Fruit fly (Drosophila melanogaster): ENCODE data around the gene sesB.
A peak's percentile ranks its signal among the peaks of the same experiment; 100 is the strongest.

sesB gene

dm6 chrX:10775690-10776089 lies 11.1 kb downstream of the sesB start:
- peak; percentile 66 for TF ChIP-seq Mnt (GFP tag; optimal IDR thresholded peaks at IDR 0.05)
- TF ChIP-seq CG11617 (GFP tag; optimal IDR thresholded peaks at IDR 0.05) = peak; percentile 71
- TF ChIP-seq Clk (GFP tag; optimal IDR thresholded peaks at IDR 0.05) = no peak
- TF ChIP-seq CG7101 (tag; optimal IDR thresholded peaks at IDR 0.05) = peak; percentile 80
- TF ChIP-seq Crg-1 (GFP tag; optimal IDR thresholded peaks at IDR 0.05) = peak; percentile 75
- no peak for TF ChIP-seq Hr96 (GFP tag; optimal IDR thresholded peaks at IDR 0.05)
- TF ChIP-seq cnc (optimal IDR thresholded peaks at IDR 0.05) = no peak
- peak; percentile 39 for TF ChIP-seq tj (GFP tag; optimal IDR thresholded peaks at IDR 0.05)
- TF ChIP-seq kay (GFP tag; ENCODE audit: borderline replicate concordance) = peak; percentile 1
- TF ChIP-seq pad (GFP tag; optimal IDR thresholded peaks at IDR 0.05) = peak; percentile 60
- peak; percentile 84 for TF ChIP-seq CG1620 (GFP tag; optimal IDR thresholded peaks at IDR 0.05)
- peak; percentile 20 for TF ChIP-seq cic (GFP tag; optimal IDR thresholded peaks at IDR 0.05)
- TF ChIP-seq ovo (GFP tag; optimal IDR thresholded peaks at IDR 0.05) = peak; percentile 63
- TF ChIP-seq CG5204 (GFP tag; optimal IDR thresholded peaks at IDR 0.05) = peak; percentile 50
- peak; percentile 72 for TF ChIP-seq CG14711 (tag; optimal IDR thresholded peaks at IDR 0.05)
- TF ChIP-seq CG33017 (tag; optimal IDR thresholded peaks at IDR 0.05) = peak; percentile 65
- TF ChIP-seq CG12768 (GFP tag; optimal IDR thresholded peaks at IDR 0.05) = peak; percentile 40
- peak; percentile 84 for TF ChIP-seq bab1 (GFP tag; optimal IDR thresholded peaks at IDR 0.05)
- peak; percentile 56 for TF ChIP-seq CG7045 (GFP tag; optimal IDR thresholded peaks at IDR 0.05)
- TF ChIP-seq toe (GFP tag; optimal IDR thresholded peaks at IDR 0.05) = peak; percentile 23

dm6 chrX:10774957-10775682 lies 11.6 kb downstream of the sesB start:
- no peak for TF ChIP-seq CG5204 (GFP tag; optimal IDR thresholded peaks at IDR 0.05)
- TF ChIP-seq kay (GFP tag; ENCODE audit: borderline replicate concordance) = no peak
- TF ChIP-seq Clk (GFP tag; optimal IDR thresholded peaks at IDR 0.05) = no peak
- TF ChIP-seq tj (GFP tag; optimal IDR thresholded peaks at IDR 0.05) = no peak
- no peak for TF ChIP-seq CG12768 (GFP tag; optimal IDR thresholded peaks at IDR 0.05)
- TF ChIP-seq CG1620 (GFP tag; optimal IDR thresholded peaks at IDR 0.05) = no peak
- TF ChIP-seq bab1 (GFP tag; optimal IDR thresholded peaks at IDR 0.05) = no peak
- no peak for TF ChIP-seq CG33017 (tag; optimal IDR thresholded peaks at IDR 0.05)
- no peak for TF ChIP-seq toe (GFP tag; optimal IDR thresholded peaks at IDR 0.05)
- no peak for TF ChIP-seq ovo (GFP tag; optimal IDR thresholded peaks at IDR 0.05)
- TF ChIP-seq CG14711 (tag; optimal IDR thresholded peaks at IDR 0.05) = no peak
- no peak for TF ChIP-seq Mnt (GFP tag; optimal IDR thresholded peaks at IDR 0.05)
- TF ChIP-seq Hr96 (GFP tag; optimal IDR thresholded peaks at IDR 0.05) = no peak
- TF ChIP-seq CG7101 (tag; optimal IDR thresholded peaks at IDR 0.05) = no peak
- TF ChIP-seq cic (GFP tag; optimal IDR thresholded peaks at IDR 0.05) = no peak
- no peak for TF ChIP-seq Crg-1 (GFP tag; optimal IDR thresholded peaks at IDR 0.05)
- no peak for TF ChIP-seq cnc (optimal IDR thresholded peaks at IDR 0.05)

dm6 chrX:10773562-10773961 lies 13.2 kb downstream of the sesB start:
- TF ChIP-seq CG33017 (tag; optimal IDR thresholded peaks at IDR 0.05) = no peak
- TF ChIP-seq tj (GFP tag; optimal IDR thresholded peaks at IDR 0.05) = no peak
- TF ChIP-seq Crg-1 (GFP tag; optimal IDR thresholded peaks at IDR 0.05) = no peak
- TF ChIP-seq CG11617 (GFP tag; optimal IDR thresholded peaks at IDR 0.05) = no peak
- no peak for TF ChIP-seq CG5204 (GFP tag; optimal IDR thresholded peaks at IDR 0.05)
- no peak for TF ChIP-seq CG14711 (tag; optimal IDR thresholded peaks at IDR 0.05)
- no peak for TF ChIP-seq Hr96 (GFP tag; optimal IDR thresholded peaks at IDR 0.05)
- no peak for TF ChIP-seq CG12768 (GFP tag; optimal IDR thresholded peaks at IDR 0.05)
- TF ChIP-seq bab1 (GFP tag; optimal IDR thresholded peaks at IDR 0.05) = no peak
- no peak for TF ChIP-seq pad (GFP tag; optimal IDR thresholded peaks at IDR 0.05)
- no peak for TF ChIP-seq ovo (GFP tag; optimal IDR thresholded peaks at IDR 0.05)
- TF ChIP-seq CG1620 (GFP tag; optimal IDR thresholded peaks at IDR 0.05) = no peak
- TF ChIP-seq toe (GFP tag; optimal IDR thresholded peaks at IDR 0.05) = no peak
- TF ChIP-seq kay (GFP tag; ENCODE audit: borderline replicate concordance) = no peak

- TF ChIP-seq CG7045 (GFP tag; optimal IDR thresholded peaks at IDR 0.05) = no peak
Measured at dm6 chrX:10772634-10773033, 14.1 kb downstream of the sesB start.

dm6 chrX:10771856-10772592 lies 14.7 kb downstream of the sesB start, which contains the start of gene CG15211:
Gene CG15211, plus strand, starts transcription at chrX:10772541.
- TF ChIP-seq Clk (GFP tag; optimal IDR thresholded peaks at IDR 0.05) (no peak), CG7045 (GFP tag; optimal IDR thresholded peaks at IDR 0.05) (peak; percentile 11), Crg-1 (GFP tag; optimal IDR thresholded peaks at IDR 0.05) (no peak), ovo (GFP tag; optimal IDR thresholded peaks at IDR 0.05) (peak; percentile 85), cnc (optimal IDR thresholded peaks at IDR 0.05) (no peak), toe (GFP tag; optimal IDR thresholded peaks at IDR 0.05) (no peak), CG1620 (GFP tag; optimal IDR thresholded peaks at IDR 0.05) (no peak), CG5204 (GFP tag; optimal IDR thresholded peaks at IDR 0.05) (no peak), bab1 (GFP tag; optimal IDR thresholded peaks at IDR 0.05) (no peak), Mnt (GFP tag; optimal IDR thresholded peaks at IDR 0.05) (peak; percentile 16)

- TF ChIP-seq Mnt (GFP tag; optimal IDR thresholded peaks at IDR 0.05) (peak; percentile 60), CG7045 (GFP tag; optimal IDR thresholded peaks at IDR 0.05) (no peak), CG11617 (GFP tag; optimal IDR thresholded peaks at IDR 0.05) (peak; percentile 27), CG14711 (tag; optimal IDR thresholded peaks at IDR 0.05) (peak; percentile 9), cnc (optimal IDR thresholded peaks at IDR 0.05) (peak; percentile 34 to 72), bab1 (GFP tag; optimal IDR thresholded peaks at IDR 0.05) (peak; percentile 77), toe (GFP tag; optimal IDR thresholded peaks at IDR 0.05) (no peak), CG5204 (GFP tag; optimal IDR thresholded peaks at IDR 0.05) (no peak), cic (GFP tag; optimal IDR thresholded peaks at IDR 0.05) (peak; percentile 8), CG12768 (GFP tag; optimal IDR thresholded peaks at IDR 0.05) (no peak), CG7101 (tag; optimal IDR thresholded peaks at IDR 0.05) (peak; percentile 32), tj (GFP tag; optimal IDR thresholded peaks at IDR 0.05) (peak; percentile 58), CG1620 (GFP tag; optimal IDR thresholded peaks at IDR 0.05) (peak; percentile 35), Hr96 (GFP tag; optimal IDR thresholded peaks at IDR 0.05) (peak; percentile 22), kay (GFP tag; ENCODE audit: borderline replicate concordance) (no peak), ovo (GFP tag; optimal IDR thresholded peaks at IDR 0.05) (no peak), Clk (GFP tag; optimal IDR thresholded peaks at IDR 0.05) (no peak), pad (GFP tag; optimal IDR thresholded peaks at IDR 0.05) (peak; percentile 23), CG33017 (tag; optimal IDR thresholded peaks at IDR 0.05) (no peak), Crg-1 (GFP tag; optimal IDR thresholded peaks at IDR 0.05) (peak; percentile 40)
Measured at dm6 chrX:10768043-10768674, 18.6 kb downstream of the sesB start, which contains the start of the genes Atg8a and BTBD9. Gene Atg8a, minus strand, starts transcription at chrX:10768338. Gene BTBD9, plus strand, starts transcription at chrX:10768537.
